Worm (Caenorhabditis elegans): Measurements from ENCODE around the gene ceh-43.

Gene ceh-43

ce11 chrIII:4407144-4407543 is 42.6 kb downstream of the ceh-43 start, which contains the start of gene prdx-3:
Gene prdx-3 (plus strand): TSS chrIII:4407444.
- TF ChIP-seq ztf-29 (GFP tag; IDR thresholded peaks at IDR 0.05) (no peak), flt-1 (GFP tag; IDR thresholded peaks at IDR 0.05) (no peak), klf-2 (GFP tag; conservative IDR thresholded peaks at IDR 0.05) (no peak), ztf-23 (GFP tag; IDR thresholded peaks at IDR 0.05) (no peak), med-1 (GFP tag; optimal IDR thresholded peaks at IDR 0.05; ENCODE audit: insufficient read depth) (no peak), cog-1 (tag; optimal IDR thresholded peaks at IDR 0.05) (no peak), T22C8.4 (GFP tag; IDR thresholded peaks at IDR 0.05) (no peak), tab-1 (GFP tag; IDR thresholded peaks at IDR 0.05) (no peak), ref-1 (GFP tag; conservative IDR thresholded peaks at IDR 0.05) (no peak)

ce11 chrIII:4405986-4406385 is 43.8 kb downstream of the ceh-43 start, which contains the start of gene rnp-4:
Gene rnp-4 (plus strand): TSS chrIII:4406286.
- no peak for TF ChIP-seq tab-1 (GFP tag; IDR thresholded peaks at IDR 0.05)
- TF ChIP-seq ref-1 (GFP tag; conservative IDR thresholded peaks at IDR 0.05) = no peak
- TF ChIP-seq ztf-29 (GFP tag; IDR thresholded peaks at IDR 0.05) = no peak
- TF ChIP-seq flt-1 (GFP tag; IDR thresholded peaks at IDR 0.05) = no peak
- no peak for TF ChIP-seq klf-2 (GFP tag; conservative IDR thresholded peaks at IDR 0.05)
- no peak for TF ChIP-seq T22C8.4 (GFP tag; IDR thresholded peaks at IDR 0.05)
- TF ChIP-seq med-1 (GFP tag; optimal IDR thresholded peaks at IDR 0.05; ENCODE audit: insufficient read depth) = no peak
- TF ChIP-seq cog-1 (tag; optimal IDR thresholded peaks at IDR 0.05) = no peak
- no peak for TF ChIP-seq ztf-23 (GFP tag; IDR thresholded peaks at IDR 0.05)

- TF ChIP-seq med-1 (GFP tag; optimal IDR thresholded peaks at IDR 0.05; ENCODE audit: insufficient read depth) (no peak), tab-1 (GFP tag; IDR thresholded peaks at IDR 0.05) (no peak), ref-1 (GFP tag; conservative IDR thresholded peaks at IDR 0.05) (no peak), T22C8.4 (GFP tag; IDR thresholded peaks at IDR 0.05) (no peak), cog-1 (tag; optimal IDR thresholded peaks at IDR 0.05) (no peak), ztf-23 (GFP tag; IDR thresholded peaks at IDR 0.05) (no peak), ztf-29 (GFP tag; IDR thresholded peaks at IDR 0.05) (no peak), flt-1 (GFP tag; IDR thresholded peaks at IDR 0.05) (no peak), klf-2 (GFP tag; conservative IDR thresholded peaks at IDR 0.05) (no peak)
Measured at ce11 chrIII:4404339-4404836, 45.4 kb downstream of the ceh-43 start, which contains the start of the genes R07E5.17 and snfc-5. Gene R07E5.17 (minus strand): TSS chrIII:4404436. Gene snfc-5 (plus strand): TSS chrIII:4404786.

ce11 chrIII:4401142-4401541 is 48.6 kb downstream of the ceh-43 start, which contains the start of gene R07E5.15:
Gene R07E5.15 (plus strand): TSS chrIII:4401442.
- TF ChIP-seq T22C8.4 (GFP tag; IDR thresholded peaks at IDR 0.05) = no peak
- no peak for TF ChIP-seq med-1 (GFP tag; optimal IDR thresholded peaks at IDR 0.05; ENCODE audit: insufficient read depth)
- TF ChIP-seq tab-1 (GFP tag; IDR thresholded peaks at IDR 0.05) = no peak
- TF ChIP-seq klf-2 (GFP tag; conservative IDR thresholded peaks at IDR 0.05) = no peak
- TF ChIP-seq ztf-29 (GFP tag; IDR thresholded peaks at IDR 0.05) = no peak
- no peak for TF ChIP-seq flt-1 (GFP tag; IDR thresholded peaks at IDR 0.05)
- no peak for TF ChIP-seq cog-1 (tag; optimal IDR thresholded peaks at IDR 0.05)
- TF ChIP-seq ztf-23 (GFP tag; IDR thresholded peaks at IDR 0.05) = no peak

ce11 chrIII:4398463-4398862 is 51.3 kb downstream of the ceh-43 start, which contains the start of gene R07E5.6:
Gene R07E5.6 (plus strand): TSS chrIII:4398763.
- no peak for TF ChIP-seq cog-1 (tag; optimal IDR thresholded peaks at IDR 0.05)
- TF ChIP-seq ztf-23 (GFP tag; IDR thresholded peaks at IDR 0.05) = no peak
- TF ChIP-seq tab-1 (GFP tag; IDR thresholded peaks at IDR 0.05) = no peak
- TF ChIP-seq klf-2 (GFP tag; conservative IDR thresholded peaks at IDR 0.05) = no peak
- no peak for TF ChIP-seq T22C8.4 (GFP tag; IDR thresholded peaks at IDR 0.05)
- no peak for TF ChIP-seq ztf-29 (GFP tag; IDR thresholded peaks at IDR 0.05)
- no peak for TF ChIP-seq med-1 (GFP tag; optimal IDR thresholded peaks at IDR 0.05; ENCODE audit: insufficient read depth)
- no peak for TF ChIP-seq ref-1 (GFP tag; conservative IDR thresholded peaks at IDR 0.05)
- no peak for TF ChIP-seq flt-1 (GFP tag; IDR thresholded peaks at IDR 0.05)

- no peak for TF ChIP-seq cog-1 (tag; optimal IDR thresholded peaks at IDR 0.05)
- TF ChIP-seq T22C8.4 (GFP tag; IDR thresholded peaks at IDR 0.05) = no peak
- no peak for TF ChIP-seq med-1 (GFP tag; optimal IDR thresholded peaks at IDR 0.05; ENCODE audit: insufficient read depth)
- TF ChIP-seq flt-1 (GFP tag; IDR thresholded peaks at IDR 0.05) = no peak
- TF ChIP-seq ref-1 (GFP tag; conservative IDR thresholded peaks at IDR 0.05) = no peak
- no peak for TF ChIP-seq ztf-23 (GFP tag; IDR thresholded peaks at IDR 0.05)
- TF ChIP-seq klf-2 (GFP tag; conservative IDR thresholded peaks at IDR 0.05) = no peak
- no peak for TF ChIP-seq tab-1 (GFP tag; IDR thresholded peaks at IDR 0.05)
- no peak for TF ChIP-seq ztf-29 (GFP tag; IDR thresholded peaks at IDR 0.05)
Measured at ce11 chrIII:4397115-4397514, 52.6 kb downstream of the ceh-43 start, which contains the start of gene R07E5.5. Gene R07E5.5 (plus strand): TSS chrIII:4397415.
